Fruit fly (Drosophila melanogaster): ENCODE data around the gene Fitm.

The Fitm gene

dm6 chr3L:5145814-5146244, at the start of gene Fitm, which contains the start of gene AlaRS-m:
Fitm (minus strand) TSS chr3L:5146063.
AlaRS-m (plus strand) TSS chr3L:5146098.
- no peak for TF ChIP-seq h (optimal IDR thresholded peaks at IDR 0.05)
- no peak for TF ChIP-seq psq (optimal IDR thresholded peaks at IDR 0.05)
- TF ChIP-seq ttk (optimal IDR thresholded peaks at IDR 0.05), result no peak
- TF ChIP-seq insv (optimal IDR thresholded peaks at IDR 0.05), result no peak

dm6 chr3L:5188402-5188801, 42.5 kb upstream of the Fitm start:
- TF ChIP-seq ttk (optimal IDR thresholded peaks at IDR 0.05) (no peak), psq (optimal IDR thresholded peaks at IDR 0.05) (no peak), insv (optimal IDR thresholded peaks at IDR 0.05) (no peak), Sin3A (optimal IDR thresholded peaks at IDR 0.05) (no peak), h (optimal IDR thresholded peaks at IDR 0.05) (no peak), Myc (optimal IDR thresholded peaks at IDR 0.05) (no peak)

- TF ChIP-seq Sin3A (optimal IDR thresholded peaks at IDR 0.05) (no peak), psq (optimal IDR thresholded peaks at IDR 0.05) (no peak), ttk (optimal IDR thresholded peaks at IDR 0.05) (no peak), Myc (optimal IDR thresholded peaks at IDR 0.05) (no peak), insv (optimal IDR thresholded peaks at IDR 0.05) (no peak), h (optimal IDR thresholded peaks at IDR 0.05) (no peak)
Observed at dm6 chr3L:5187572-5187934, 41.7 kb upstream of the Fitm start.

dm6 chr3L:5186807-5187571, 41.1 kb upstream of the Fitm start:
- TF ChIP-seq Sin3A (optimal IDR thresholded peaks at IDR 0.05) (no peak), insv (optimal IDR thresholded peaks at IDR 0.05) (no peak), h (optimal IDR thresholded peaks at IDR 0.05) (no peak), ttk (optimal IDR thresholded peaks at IDR 0.05) (no peak), psq (optimal IDR thresholded peaks at IDR 0.05) (no peak), Myc (optimal IDR thresholded peaks at IDR 0.05) (no peak)

- TF ChIP-seq ttk (optimal IDR thresholded peaks at IDR 0.05), result no peak
- TF ChIP-seq psq (optimal IDR thresholded peaks at IDR 0.05), result no peak
- TF ChIP-seq Sin3A (optimal IDR thresholded peaks at IDR 0.05), result no peak
- no peak for TF ChIP-seq Myc (optimal IDR thresholded peaks at IDR 0.05)
- TF ChIP-seq insv (optimal IDR thresholded peaks at IDR 0.05), result no peak
- no peak for TF ChIP-seq h (optimal IDR thresholded peaks at IDR 0.05)
Observed at dm6 chr3L:5184860-5185639, 39.2 kb upstream of the Fitm start.

dm6 chr3L:5184502-5184859, 38.6 kb upstream of the Fitm start:
- TF ChIP-seq psq (optimal IDR thresholded peaks at IDR 0.05) (peak; percentile 87), insv (optimal IDR thresholded peaks at IDR 0.05) (no peak), Myc (optimal IDR thresholded peaks at IDR 0.05) (no peak), Sin3A (optimal IDR thresholded peaks at IDR 0.05) (no peak), ttk (optimal IDR thresholded peaks at IDR 0.05) (no peak), h (optimal IDR thresholded peaks at IDR 0.05) (no peak)

dm6 chr3L:5183662-5184061, 37.8 kb upstream of the Fitm start:
- TF ChIP-seq Myc (optimal IDR thresholded peaks at IDR 0.05) (no peak), insv (optimal IDR thresholded peaks at IDR 0.05) (no peak), ttk (optimal IDR thresholded peaks at IDR 0.05) (no peak), Sin3A (optimal IDR thresholded peaks at IDR 0.05) (no peak), psq (optimal IDR thresholded peaks at IDR 0.05) (no peak), h (optimal IDR thresholded peaks at IDR 0.05) (no peak)

- TF ChIP-seq insv (optimal IDR thresholded peaks at IDR 0.05) (no peak), Myc (optimal IDR thresholded peaks at IDR 0.05) (no peak), h (optimal IDR thresholded peaks at IDR 0.05) (no peak), ttk (optimal IDR thresholded peaks at IDR 0.05) (no peak), Sin3A (optimal IDR thresholded peaks at IDR 0.05) (no peak), psq (optimal IDR thresholded peaks at IDR 0.05) (no peak)
Observed at dm6 chr3L:5182994-5183566, 37.2 kb upstream of the Fitm start.

- TF ChIP-seq ttk (optimal IDR thresholded peaks at IDR 0.05), result no peak
Observed at dm6 chr3L:5182255-5182993, 36.6 kb upstream of the Fitm start.

dm6 chr3L:5180968-5181612, 35.2 kb upstream of the Fitm start:
- TF ChIP-seq h (optimal IDR thresholded peaks at IDR 0.05) (no peak), Myc (optimal IDR thresholded peaks at IDR 0.05) (no peak), Sin3A (optimal IDR thresholded peaks at IDR 0.05) (no peak)

- TF ChIP-seq insv (optimal IDR thresholded peaks at IDR 0.05) (no peak), ttk (optimal IDR thresholded peaks at IDR 0.05) (no peak), Myc (optimal IDR thresholded peaks at IDR 0.05) (no peak), psq (optimal IDR thresholded peaks at IDR 0.05) (no peak), Sin3A (optimal IDR thresholded peaks at IDR 0.05) (no peak), h (optimal IDR thresholded peaks at IDR 0.05) (no peak)
Observed at dm6 chr3L:5180179-5180578, 34.3 kb upstream of the Fitm start.

Data from Kc167 (cell line).